Fruit fly (Drosophila melanogaster) whole organism, wandering third instar larva: ENCODE measurements around the gene Mbs.

Experiments
- Abd-B ChIP-seq: fragments of >200 bp; optimal IDR thresholded peaks from 2 replicates; lab custom pipeline; 2017; ENCODE audit warnings: missing biosample characterization, missing genetic modification characterization
- CG32264 ChIP-seq: fragments of 200-800 bp; sonication (Bioruptor generic); optimal IDR thresholded peaks from 2 replicates; lab custom pipeline; 2016; ENCODE audit warnings: missing biosample characterization, missing genetic modification characterization
- CG9705 ChIP-seq: fragments of 200-800 bp; sonication (Bioruptor generic); optimal IDR thresholded peaks from 2 replicates; lab custom pipeline; 2018; ENCODE audit warnings: missing biosample characterization, mild to moderate bottlenecking, missing genetic modification characterization
- CrebA ChIP-seq: fragments of 200-800 bp; sonication (Bioruptor generic); optimal IDR thresholded peaks from 2 replicates; lab custom pipeline; 2016; ENCODE audit warnings: missing biosample characterization, mild to moderate bottlenecking, missing genetic modification characterization, borderline replicate concordance
- Dfd ChIP-seq: fragments of >200 bp; optimal IDR thresholded peaks from 2 replicates; lab custom pipeline; 2017; ENCODE audit warnings: missing biosample characterization, missing genetic modification characterization
- GATAd ChIP-seq: sonication (Bioruptor generic); optimal IDR thresholded peaks from 2 replicates; lab custom pipeline; 2016; ENCODE audit warnings: missing biosample characterization, missing genetic modification characterization
- HLH106 ChIP-seq: fragments of 200-800 bp; optimal IDR thresholded peaks from 3 replicates; lab custom pipeline; 2019; ENCODE audit warnings: missing biosample characterization, mild to moderate bottlenecking, missing genetic modification characterization, moderate library complexity
- Hnf4 ChIP-seq: fragments of 200-800 bp; sonication (Bioruptor generic); optimal IDR thresholded peaks from 2 replicates; lab custom pipeline; 2016; ENCODE audit warnings: missing biosample characterization, mild to moderate bottlenecking, missing genetic modification characterization
- Hr78 ChIP-seq: fragments of >200 bp; optimal IDR thresholded peaks from 2 replicates; lab custom pipeline; 2017; ENCODE audit warnings: missing biosample characterization, missing genetic modification characterization
- Jra ChIP-seq: sonication (Bioruptor generic); optimal IDR thresholded peaks from 2 replicates; lab custom pipeline; 2016; ENCODE audit warnings: missing biosample characterization, missing genetic modification characterization
- Mio ChIP-seq: sonication (Bioruptor generic); optimal IDR thresholded peaks from 2 replicates; lab custom pipeline; 2016; ENCODE audit warnings: missing biosample characterization, missing genetic modification characterization
- Myc ChIP-seq: fragments of >200 bp; optimal IDR thresholded peaks from 2 replicates; lab custom pipeline; 2017
- N ChIP-seq: fragments of >200 bp; optimal IDR thresholded peaks from 2 replicates; lab custom pipeline; 2018; ENCODE audit warnings: missing biosample characterization, missing external identifiers, missing genetic modification characterization
- OdsH ChIP-seq: fragments of 200-800 bp; sonication (Bioruptor generic); optimal IDR thresholded peaks from 2 replicates; lab custom pipeline; 2016; ENCODE audit warnings: missing biosample characterization, mild to moderate bottlenecking, missing genetic modification characterization
- Rel ChIP-seq, 2 experiments: fragments of 200-800 bp; sonication (Bioruptor generic) in 1 of 2; optimal IDR thresholded peaks; 2 replicates in 1 of 2; 3 replicates in 1 of 2; lab custom pipeline; 2016 to 2019; ENCODE audit warnings: mild to moderate bottlenecking in 2 of 2, missing biosample characterization in 2 of 2, missing genetic modification characterization in 2 of 2, moderate library complexity in 1 of 2
- Sp1 ChIP-seq: fragments of 200-800 bp; sonication (Bioruptor generic); optimal IDR thresholded peaks from 3 replicates; lab custom pipeline; 2019; ENCODE audit warnings: missing biosample characterization, mild to moderate bottlenecking, missing genetic modification characterization, moderate library complexity
- Vsx2 ChIP-seq: fragments of 200-300, 225-300 bp; sonication (Bioruptor generic); optimal IDR thresholded peaks from 2 replicates; lab custom pipeline; 2018; ENCODE audit warnings: missing biosample characterization, missing genetic modification characterization; ENCODE audit not compliant: partially characterized antibody
- br ChIP-seq: fragments of 200-800 bp; sonication (Bioruptor generic); optimal IDR thresholded peaks from 2 replicates; lab custom pipeline; 2016; ENCODE audit warnings: missing biosample characterization, missing genetic modification characterization
- brk ChIP-seq: fragments of 200-800 bp; sonication (Bioruptor generic); optimal IDR thresholded peaks from 2 replicates; lab custom pipeline; 2016; ENCODE audit warnings: missing biosample characterization, mild to moderate bottlenecking, missing genetic modification characterization
- dl ChIP-seq, 2 experiments: fragments of 175-275, 200-275 bp in 1 of 2; fragments of 200-275 bp in 1 of 2; sonication (Bioruptor generic); optimal IDR thresholded peaks; lab custom pipeline; 2018; ENCODE audit warnings: mild to moderate bottlenecking in 2 of 2, missing biosample characterization in 2 of 2, missing genetic modification characterization in 2 of 2, moderate library complexity in 2 of 2; ENCODE audit not compliant: partially characterized antibody in 2 of 2, insufficient read depth in 1 of 2
- dmrt93B ChIP-seq: fragments of 200-800 bp; sonication (Bioruptor generic); optimal IDR thresholded peaks from 2 replicates; lab custom pipeline; 2018; ENCODE audit warnings: missing biosample characterization, mild to moderate bottlenecking, missing genetic modification characterization
- dsf ChIP-seq: sonication (Bioruptor generic); optimal IDR thresholded peaks from 2 replicates; lab custom pipeline; 2016; ENCODE audit warnings: missing biosample characterization, missing genetic modification characterization, borderline replicate concordance
- ey ChIP-seq: fragments of 200-800 bp; sonication (Bioruptor generic); optimal IDR thresholded peaks from 2 replicates; lab custom pipeline; 2016; ENCODE audit warnings: missing biosample characterization, missing genetic modification characterization
- foxo ChIP-seq, 2 experiments: fragments of 200-800 bp; sonication (Bioruptor generic); optimal IDR thresholded peaks; 2 replicates in 1 of 2; 3 replicates in 1 of 2; lab custom pipeline; 2016 to 2017; ENCODE audit warnings: missing biosample characterization in 2 of 2, missing genetic modification characterization in 2 of 2
- fru ChIP-seq: fragments of 200-800 bp; sonication (Bioruptor generic); optimal IDR thresholded peaks from 3 replicates; lab custom pipeline; 2016; ENCODE audit warnings: missing biosample characterization, mild to moderate bottlenecking, missing genetic modification characterization
- h ChIP-seq: fragments of 200-800 bp; sonication (Bioruptor generic); optimal IDR thresholded peaks from 3 replicates; lab custom pipeline; 2016; ENCODE audit warnings: missing biosample characterization, mild to moderate bottlenecking, missing genetic modification characterization
- jim ChIP-seq: fragments of 175-275, 200-325 bp; sonication (Bioruptor generic); optimal IDR thresholded peaks from 2 replicates; lab custom pipeline; 2016; ENCODE audit warnings: missing biosample characterization, mild to moderate bottlenecking, missing genetic modification characterization
- lola ChIP-seq: fragments of >200 bp; optimal IDR thresholded peaks from 2 replicates; lab custom pipeline; 2017; ENCODE audit warnings: missing biosample characterization, missing genetic modification characterization
- pan ChIP-seq: fragments of >200 bp; optimal IDR thresholded peaks from 2 replicates; lab custom pipeline; 2017
- psq ChIP-seq: fragments of 200-800 bp; sonication (Bioruptor generic); optimal IDR thresholded peaks from 3 replicates; lab custom pipeline; 2017; ENCODE audit warnings: missing biosample characterization, mild to moderate bottlenecking, missing genetic modification characterization, moderate library complexity
- rgr ChIP-seq: fragments of 200-800 bp; sonication (Bioruptor generic); optimal IDR thresholded peaks from 3 replicates; lab custom pipeline; 2016; ENCODE audit warnings: missing biosample characterization, mild to moderate bottlenecking, missing genetic modification characterization
- sage ChIP-seq: fragments of 200-800 bp; sonication (Bioruptor generic); optimal IDR thresholded peaks from 2 replicates; lab custom pipeline; 2016; ENCODE audit warnings: missing biosample characterization, mild to moderate bottlenecking, missing genetic modification characterization
- sv ChIP-seq: fragments of 200-800 bp; sonication (Bioruptor generic); optimal IDR thresholded peaks from 3 replicates; lab custom pipeline; 2016; ENCODE audit warnings: missing biosample characterization, missing genetic modification characterization
- usp ChIP-seq: fragments of >200 bp; optimal IDR thresholded peaks from 2 replicates; lab custom pipeline; 2017; ENCODE audit warnings: missing biosample characterization, missing genetic modification characterization
- woc ChIP-seq: sonication (Bioruptor generic); optimal IDR thresholded peaks from 2 replicates; lab custom pipeline; 2016; ENCODE audit warnings: missing biosample characterization, mild to moderate bottlenecking, missing genetic modification characterization

Mbs gene

dm6 chr3L:16048086-16048485, 3.7 kb upstream of the Mbs start:
- TF ChIP-seq HLH106 (tag; lab: Kevin White, UChicago) (peak; percentile 67), woc (GFP tag; lab: Kevin White, UChicago) (peak; percentile 16), CG32264 (peak; percentile 44), h (GFP tag; lab: Kevin White, UChicago) (peak; percentile 75), foxo (GFP tag; optimal IDR thresholded peaks at IDR 0.05; lab: Kevin White, UChicago) (peak in 1 of 2 experiments; percentile 75), dmrt93B (GFP tag; lab: Kevin White, UChicago) (peak; percentile 13), OdsH (GFP tag; lab: Kevin White, UChicago) (peak; percentile 42), brk (no peak), N (GFP tag; lab: Kevin White, UChicago) (no peak), fru (GFP tag; lab: Kevin White, UChicago) (peak; percentile 61), Hnf4 (peak; percentile 54), CrebA (GFP tag; lab: Kevin White, UChicago) (no peak), psq (GFP tag; lab: Kevin White, UChicago) (peak; percentile 60), rgr (GFP tag; lab: Kevin White, UChicago) (peak; percentile 62), br (GFP tag; lab: Kevin White, UChicago) (peak; percentile 74), CG9705 (GFP tag; lab: Kevin White, UChicago) (peak; percentile 41), Sp1 (peak; percentile 60), ey (peak; percentile 67), lola (GFP tag; lab: Kevin White, UChicago) (no peak), Rel (GFP tag; optimal IDR thresholded peaks at IDR 0.05; lab: Kevin White, UChicago) (no peak), Rel (tag; optimal IDR thresholded peaks at IDR 0.05; lab: Kevin White, UChicago) (peak; percentile 22), Vsx2 (GFP tag; lab: Kevin White, UChicago) (no peak)
- TF ChIP-seq, all 38 proteins: peak for 16

dm6 chr3L:16048722-16049459, 2.9 kb upstream of the Mbs start:
- TF ChIP-seq Hnf4 (no peak), HLH106 (tag; lab: Kevin White, UChicago) (no peak), jim (GFP tag; lab: Kevin White, UChicago) (no peak), OdsH (GFP tag; lab: Kevin White, UChicago) (no peak), CG32264 (no peak), sage (GFP tag; lab: Kevin White, UChicago) (peak; percentile 3), br (GFP tag; lab: Kevin White, UChicago) (no peak), CrebA (GFP tag; lab: Kevin White, UChicago) (no peak), rgr (GFP tag; lab: Kevin White, UChicago) (peak; percentile 15), pan (lab: Kevin White, UChicago) (no peak), brk (no peak), Mio (GFP tag; lab: Kevin White, UChicago) (no peak), Vsx2 (GFP tag; lab: Kevin White, UChicago) (no peak), Jra (GFP tag; lab: Kevin White, UChicago) (no peak), fru (GFP tag; lab: Kevin White, UChicago) (no peak), woc (GFP tag; lab: Kevin White, UChicago) (peak; percentile 1), N (GFP tag; lab: Kevin White, UChicago) (no peak), GATAd (GFP tag; lab: Kevin White, UChicago) (no peak), Dfd (GFP tag; lab: Kevin White, UChicago) (no peak), psq (GFP tag; lab: Kevin White, UChicago) (no peak), dl (GFP tag; optimal IDR thresholded peaks at IDR 0.05; lab: Kevin White, UChicago; ENCODE audit: insufficient read depth in 1 of 2, partially characterized antibody in 2 of 2) (peak in 1 of 2 experiments; percentile 14), foxo (GFP tag; optimal IDR thresholded peaks at IDR 0.05; lab: Kevin White, UChicago) (no peak), h (GFP tag; lab: Kevin White, UChicago) (no peak)

dm6 chr3L:16049955-16050886, 1.5 kb upstream of the Mbs start:
- TF ChIP-seq h (GFP tag; lab: Kevin White, UChicago) (peak; percentile 58), fru (GFP tag; lab: Kevin White, UChicago) (no peak), dmrt93B (GFP tag; lab: Kevin White, UChicago) (no peak), N (GFP tag; lab: Kevin White, UChicago) (no peak), Jra (GFP tag; lab: Kevin White, UChicago) (peak; percentile 38), Myc (no peak), Dfd (GFP tag; lab: Kevin White, UChicago) (no peak), Hnf4 (peak; percentile 22), lola (GFP tag; lab: Kevin White, UChicago) (no peak), Mio (GFP tag; lab: Kevin White, UChicago) (no peak), Hr78 (no peak), Abd-B (GFP tag; lab: Kevin White, UChicago) (no peak), brk (peak; percentile 27), dsf (GFP tag; lab: Kevin White, UChicago) (no peak), sage (GFP tag; lab: Kevin White, UChicago) (no peak), sv (GFP tag; lab: Kevin White, UChicago) (peak; percentile 32), dl (GFP tag; optimal IDR thresholded peaks at IDR 0.05; lab: Kevin White, UChicago; ENCODE audit: insufficient read depth in 1 of 2, partially characterized antibody in 2 of 2) (no peak), usp (GFP tag; lab: Kevin White, UChicago) (no peak), GATAd (GFP tag; lab: Kevin White, UChicago) (no peak), Vsx2 (GFP tag; lab: Kevin White, UChicago) (no peak), woc (GFP tag; lab: Kevin White, UChicago) (no peak), CG9705 (GFP tag; lab: Kevin White, UChicago) (no peak), pan (lab: Kevin White, UChicago) (no peak), jim (GFP tag; lab: Kevin White, UChicago) (no peak), Rel (GFP tag; optimal IDR thresholded peaks at IDR 0.05; lab: Kevin White, UChicago) (no peak), Rel (tag; optimal IDR thresholded peaks at IDR 0.05; lab: Kevin White, UChicago) (peak; percentile 5), br (GFP tag; lab: Kevin White, UChicago) (peak; percentile 2), rgr (GFP tag; lab: Kevin White, UChicago) (no peak), HLH106 (tag; lab: Kevin White, UChicago) (no peak), foxo (GFP tag; optimal IDR thresholded peaks at IDR 0.05; lab: Kevin White, UChicago) (no peak), CG32264 (no peak)
